Fruit fly (Drosophila melanogaster) whole organism, embryonic: ENCODE measurements around the gene Rpn11.
A peak's percentile ranks its signal among the peaks of the same experiment; 100 is the strongest.

Experiments used
- Atf3 ChIP-seq: fragments of 200-800 bp; sonication (Bioruptor generic); optimal IDR thresholded peaks from 3 replicates; lab custom pipeline; 2016; ENCODE audit warnings: missing biosample characterization, missing genetic modification characterization
- Bgb ChIP-seq: fragments of 200-800 bp; sonication (Bioruptor generic); IDR thresholded peaks from 2 replicates; pipeline ENCODE4 v1.3.6; 2022; ENCODE audit warnings: missing biosample characterization, missing genetic modification characterization; ENCODE audit not compliant: partially characterized antibody
- CG10654 ChIP-seq: fragments of 200-800 bp; sonication (Bioruptor generic); optimal IDR thresholded peaks from 2 replicates; lab custom pipeline; 2016; ENCODE audit warnings: missing biosample characterization, missing genetic modification characterization
- CG10979 ChIP-seq: fragments of 200-800 bp; sonication (Bioruptor generic); optimal IDR thresholded peaks from 2 replicates; lab custom pipeline; 2018; ENCODE audit warnings: missing biosample characterization, mild to moderate bottlenecking, missing genetic modification characterization, moderate library complexity
- CG11696 ChIP-seq: fragments of 200-800 bp; sonication (Bioruptor generic); IDR thresholded peaks from 2 replicates; pipeline ENCODE4 v1.3.6; 2022; ENCODE audit warnings: missing biosample characterization, missing genetic modification characterization
- CG13624 ChIP-seq: fragments of 200-800 bp; sonication (Bioruptor generic); optimal IDR thresholded peaks from 2 replicates; lab custom pipeline; 2016; ENCODE audit warnings: missing biosample characterization, missing genetic modification characterization
- CG16815 ChIP-seq: fragments of 200-800 bp; sonication (Bioruptor generic); optimal IDR thresholded peaks from 3 replicates; lab custom pipeline; 2017; ENCODE audit warnings: missing biosample characterization, mild to moderate bottlenecking, missing genetic modification characterization
- CG17328 ChIP-seq: fragments of 200-800 bp; sonication (Bioruptor generic); IDR thresholded peaks from 2 replicates; pipeline ENCODE4 v1.3.6; 2022; ENCODE audit warnings: missing biosample characterization, missing genetic modification characterization
- CG18599 ChIP-seq: fragments of 200-800 bp; sonication (Bioruptor generic); optimal IDR thresholded peaks from 3 replicates; lab custom pipeline; 2017; ENCODE audit warnings: missing biosample characterization, missing genetic modification characterization, mild to moderate bottlenecking, moderate library complexity, missing genetic modification reagents
- CG2129 ChIP-seq: fragments of 200-800 bp; sonication (Bioruptor generic); IDR thresholded peaks from 2 replicates; pipeline ENCODE4 v1.3.6; 2022; ENCODE audit warnings: missing biosample characterization, missing genetic modification characterization; ENCODE audit not compliant: partially characterized antibody
- CG2199 ChIP-seq: fragments of 200-800 bp; sonication (Bioruptor generic); IDR thresholded peaks from 3 replicates; pipeline ENCODE4 v1.3.6; 2022; ENCODE audit warnings: missing biosample characterization, missing genetic modification characterization
- CG2678 ChIP-seq: fragments of 200-800 bp; sonication (Bioruptor generic); optimal IDR thresholded peaks from 3 replicates; lab custom pipeline; 2019; ENCODE audit warnings: missing biosample characterization, mild to moderate bottlenecking, missing genetic modification characterization, moderate library complexity
- CG3163 ChIP-seq: fragments of 200-800 bp; sonication (Bioruptor generic); optimal IDR thresholded peaks from 3 replicates; lab custom pipeline; 2016; ENCODE audit warnings: missing biosample characterization, missing genetic modification characterization
- CG4360 ChIP-seq: fragments of 200-800 bp; sonication (Bioruptor generic); IDR thresholded peaks from 2 replicates; pipeline ENCODE4 v1.3.6; 2022; ENCODE audit warnings: missing biosample characterization, missing genetic modification characterization
- CG4820 ChIP-seq: fragments of 200-800 bp; sonication (Bioruptor generic); optimal IDR thresholded peaks from 3 replicates; lab custom pipeline; 2016; ENCODE audit warnings: missing biosample characterization, missing genetic modification characterization
- CG6791 ChIP-seq: fragments of 200-800 bp; sonication (Bioruptor generic); IDR thresholded peaks from 3 replicates; pipeline ENCODE4 v1.3.6; 2022; ENCODE audit warnings: missing biosample characterization, missing genetic modification characterization; ENCODE audit not compliant: partially characterized antibody
- CG6813 ChIP-seq: fragments of 200-800 bp; sonication (Bioruptor generic); optimal IDR thresholded peaks from 2 replicates; lab custom pipeline; 2017; ENCODE audit warnings: missing biosample characterization, missing genetic modification characterization, mild to moderate bottlenecking, moderate library complexity, missing genetic modification reagents
- CG8765 ChIP-seq: fragments of 200-800 bp; sonication (Bioruptor generic); IDR thresholded peaks from 2 replicates; pipeline ENCODE4 v1.3.6; 2022; ENCODE audit warnings: missing biosample characterization, missing genetic modification characterization
- CG9727 ChIP-seq: fragments of 200-800 bp; sonication (Bioruptor generic); optimal IDR thresholded peaks from 3 replicates; lab custom pipeline; 2017; ENCODE audit warnings: missing biosample characterization, mild to moderate bottlenecking, missing genetic modification characterization
- CG9797 ChIP-seq: fragments of 200-800 bp; sonication (Bioruptor generic); optimal IDR thresholded peaks from 3 replicates; lab custom pipeline; 2018; ENCODE audit warnings: missing biosample characterization, mild to moderate bottlenecking, missing genetic modification characterization
- CTCF ChIP-seq: fragments of 200-800 bp; sonication (Bioruptor generic); optimal IDR thresholded peaks from 2 replicates; lab custom pipeline; 2017; ENCODE audit warnings: missing biosample characterization, mild to moderate bottlenecking, missing genetic modification characterization, moderate library complexity
- Camta ChIP-seq: fragments of 200-800 bp; sonication (Bioruptor generic); optimal IDR thresholded peaks from 2 replicates; lab custom pipeline; 2016; ENCODE audit warnings: missing biosample characterization, missing genetic modification characterization
- Ets65A ChIP-seq: fragments of 200-800 bp; sonication (Bioruptor generic); peaks from one replicate; lab custom pipeline; 2016; ENCODE audit warnings: missing biosample characterization, missing genetic modification characterization
- Fer2 ChIP-seq: fragments of 200-800 bp; sonication (Bioruptor generic); optimal IDR thresholded peaks from 2 replicates; lab custom pipeline; 2018; ENCODE audit warnings: missing biosample characterization, mild to moderate bottlenecking, missing genetic modification characterization, moderate library complexity
- H2.0 ChIP-seq: fragments of 200-800 bp; sonication (Bioruptor generic); IDR thresholded peaks from 2 replicates; pipeline ENCODE4 v1.3.6; 2022; ENCODE audit warnings: missing biosample characterization, missing genetic modification characterization
- HLH3B ChIP-seq: fragments of 200-800 bp; sonication (Bioruptor generic); IDR thresholded peaks from 2 replicates; pipeline ENCODE4 v1.3.6; 2022; ENCODE audit warnings: missing biosample characterization, missing genetic modification characterization
- Hr39 ChIP-seq: fragments of >200 bp; optimal IDR thresholded peaks from 2 replicates; lab custom pipeline; 2017
- Med ChIP-seq: fragments of 200-800 bp; sonication (Bioruptor generic); peaks from one replicate; lab custom pipeline; 2016; ENCODE audit warnings: missing biosample characterization, missing genetic modification characterization, mild to moderate bottlenecking, inconsistent platforms, moderate library complexity
- NfI ChIP-seq: fragments of 200-800 bp; sonication (Bioruptor generic); optimal IDR thresholded peaks from 3 replicates; lab custom pipeline; 2018; ENCODE audit warnings: missing biosample characterization, mild to moderate bottlenecking, missing genetic modification characterization, moderate library complexity
- Oaz ChIP-seq: fragments of 200-800 bp; sonication (Bioruptor generic); IDR thresholded peaks from 2 replicates; pipeline ENCODE4 v1.3.6; 2022; ENCODE audit warnings: missing biosample characterization, missing genetic modification characterization
- Sin3A ChIP-seq: fragments of >200 bp; optimal IDR thresholded peaks from 2 replicates; lab custom pipeline; 2018
- Trl ChIP-seq, 3 experiments: fragments of >200 bp in 2 of 3; fragments of 200-800 bp in 1 of 3; sonication (Bioruptor generic) in 1 of 3; optimal IDR thresholded peaks; 2 replicates in 1 of 3; 3 replicates in 2 of 3; lab custom pipeline; 2016 to 2017; ENCODE audit warnings: missing biosample characterization in 1 of 3, missing genetic modification characterization in 1 of 3
- ash1 ChIP-seq: fragments of 200-800 bp; sonication (Bioruptor generic); optimal IDR thresholded peaks from 2 replicates; lab custom pipeline; 2018; ENCODE audit warnings: missing biosample characterization, mild to moderate bottlenecking, missing genetic modification characterization
- lab ChIP-seq: fragments of 200-800 bp; sonication (Bioruptor generic); optimal IDR thresholded peaks from 3 replicates; lab custom pipeline; 2017; ENCODE audit warnings: missing biosample characterization, missing genetic modification characterization, mild to moderate bottlenecking, moderate library complexity, missing genetic modification reagents
- luna ChIP-seq: fragments of 200-800 bp; sonication (Bioruptor generic); optimal IDR thresholded peaks from 2 replicates; lab custom pipeline; 2016; ENCODE audit warnings: missing biosample characterization, missing genetic modification characterization
- pros ChIP-seq: fragments of 200-800 bp; sonication (Bioruptor generic); optimal IDR thresholded peaks from 3 replicates; lab custom pipeline; 2019; ENCODE audit warnings: missing biosample characterization, mild to moderate bottlenecking, missing genetic modification characterization, moderate library complexity
- sens ChIP-seq: fragments of 200-800 bp; sonication (Bioruptor generic); peaks from one replicate; lab custom pipeline; 2016; ENCODE audit warnings: missing biosample characterization, missing genetic modification characterization
- seq ChIP-seq: fragments of 200-800 bp; sonication (Bioruptor generic); IDR thresholded peaks from 2 replicates; pipeline ENCODE4 v1.3.6; 2022; ENCODE audit warnings: missing biosample characterization, missing genetic modification characterization
- sisA ChIP-seq: fragments of 200-800 bp; sonication (Bioruptor generic); IDR thresholded peaks from 2 replicates; pipeline ENCODE4 v1.3.6; 2022; ENCODE audit warnings: missing biosample characterization, missing genetic modification characterization
- z ChIP-seq: fragments of 200-800 bp; sonication (Bioruptor generic); IDR thresholded peaks from 3 replicates; pipeline ENCODE4 v1.3.6; 2022; ENCODE audit warnings: missing biosample characterization, missing genetic modification characterization

Rpn11 gene

DNA sequence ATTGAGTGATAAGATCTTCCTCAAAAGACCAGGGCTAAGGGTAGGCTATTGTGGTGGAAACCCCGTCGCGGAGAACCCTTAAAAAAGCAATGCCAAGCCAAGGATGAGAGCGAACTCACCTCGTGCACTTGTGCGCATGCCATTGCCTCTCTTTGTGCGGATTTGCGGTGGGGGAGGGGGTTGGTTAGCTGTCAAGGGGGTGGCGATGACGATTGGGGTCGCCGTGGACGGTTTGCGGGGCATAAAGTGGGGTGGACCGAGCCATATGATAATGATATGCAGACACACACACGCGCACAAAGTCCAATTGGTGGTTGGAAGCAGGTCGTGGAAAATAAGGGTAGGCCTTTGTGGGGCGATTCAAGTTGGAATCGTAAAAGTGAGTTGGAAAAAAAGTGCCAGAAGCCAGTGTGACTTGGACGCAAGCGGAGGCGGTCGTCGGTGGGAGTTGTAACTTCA lies 22.2 kb downstream of the Rpn11 start, which contains the start of the genes CG14042 and SP555 (continued):
- no peak for TF ChIP-seq CG2129 (GFP tag; lab: Robert Waterston, UW)
- peak; percentile 7 for TF ChIP-seq Med (GFP tag; lab: Kevin White, UChicago)
- peak; percentile 14 for TF ChIP-seq CG6813 (GFP tag; lab: Kevin White, UChicago)
- TF ChIP-seq CG18599 (GFP tag; lab: Kevin White, UChicago) = peak; percentile 12
- TF ChIP-seq Fer2 (tag; lab: Kevin White, UChicago) = no peak
- peak; percentile 16; the same call in 1 of the 2 replicates for TF ChIP-seq Bgb (GFP tag; lab: Robert Waterston, UW)
- TF ChIP-seq Camta (GFP tag; lab: Kevin White, UChicago) = no peak
- peak; percentile 96 for TF ChIP-seq pros (GFP tag; lab: Kevin White, UChicago)
- TF ChIP-seq CG6791 = 0 out of 3 replicates have a peak, but pooled peaks have one; percentile 41
- TF ChIP-seq z (GFP tag; lab: Robert Waterston, UW) = 0 out of 3 replicates have a peak, but pooled peaks have one; percentile 23
- TF ChIP-seq seq (GFP tag; lab: Robert Waterston, UW) = peak; percentile 93

DNA sequence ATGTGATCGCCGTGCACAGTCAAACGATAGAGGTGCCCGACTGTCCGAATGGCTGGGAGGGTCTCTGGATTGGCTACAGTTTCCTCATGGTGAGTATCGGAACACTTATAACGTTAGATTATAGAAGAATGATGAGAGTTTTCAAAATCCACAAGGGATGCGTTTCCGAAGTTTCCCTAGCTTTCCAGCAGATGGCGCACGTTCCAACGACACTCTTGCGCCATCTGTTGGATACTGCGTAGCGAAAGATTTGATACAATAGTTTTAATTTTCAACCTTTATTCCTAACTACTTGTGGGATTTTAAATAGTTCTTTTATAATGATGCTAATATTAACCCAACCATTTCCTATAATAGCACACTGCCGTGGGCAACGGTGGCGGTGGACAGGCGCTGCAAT lies 23.5 kb downstream of the Rpn11 start:
- TF ChIP-seq CG6791 (0 out of 3 replicates have a peak, but pooled peaks have one; percentile 5), CG4820 (GFP tag; lab: Kevin White, UChicago) (no peak), CTCF (peak; percentile 91), CG9797 (no peak), sisA (GFP tag; lab: Robert Waterston, UW) (0 out of 2 replicates have a peak, but pooled peaks have one; percentile 26), CG10654 (GFP tag; lab: Kevin White, UChicago) (no peak), HLH3B (GFP tag; lab: Robert Waterston, UW) (peak; percentile 11; the same call in 1 of the 2 replicates), CG4360 (GFP tag; lab: Robert Waterston, UW) (no peak), CG10979 (peak; percentile 21), Sin3A (lab: Kevin White, UChicago) (no peak), sens (GFP tag; lab: Kevin White, UChicago) (peak; percentile 44), Atf3 (GFP tag; lab: Kevin White, UChicago) (no peak), CG2199 (no peak)

DNA sequence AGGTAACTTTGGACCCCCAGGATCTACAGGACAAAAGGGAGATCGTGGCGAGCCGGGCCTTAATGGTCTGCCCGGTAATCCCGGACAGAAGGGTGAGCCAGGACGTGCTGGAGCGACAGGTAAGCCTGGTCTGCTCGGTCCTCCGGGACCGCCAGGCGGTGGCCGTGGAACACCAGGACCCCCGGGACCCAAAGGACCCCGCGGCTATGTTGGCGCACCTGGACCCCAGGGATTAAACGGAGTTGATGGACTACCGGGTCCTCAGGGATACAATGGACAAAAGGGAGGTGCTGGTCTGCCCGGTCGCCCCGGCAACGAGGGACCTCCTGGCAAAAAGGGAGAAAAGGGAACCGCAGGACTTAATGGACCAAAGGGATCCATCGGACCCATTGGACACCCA lies 27.7 kb downstream of the Rpn11 start:
- TF ChIP-seq Oaz (GFP tag; lab: Robert Waterston, UW) = no peak
- peak; percentile 53 for TF ChIP-seq Hr39

DNA sequence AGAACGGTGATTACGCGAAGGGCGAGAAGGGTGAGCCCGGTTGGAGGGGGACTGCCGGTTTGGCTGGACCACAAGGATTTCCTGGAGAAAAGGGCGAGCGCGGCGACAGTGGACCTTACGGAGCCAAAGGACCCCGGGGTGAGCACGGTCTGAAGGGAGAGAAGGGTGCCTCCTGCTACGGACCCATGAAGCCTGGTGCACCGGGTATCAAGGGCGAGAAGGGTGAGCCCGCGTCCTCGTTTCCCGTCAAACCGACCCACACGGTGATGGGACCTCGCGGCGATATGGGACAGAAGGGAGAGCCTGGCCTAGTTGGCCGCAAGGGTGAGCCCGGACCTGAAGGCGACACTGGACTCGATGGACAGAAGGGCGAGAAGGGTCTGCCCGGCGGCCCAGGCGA lies 28.2 kb downstream of the Rpn11 start:
- TF ChIP-seq CG13624 (GFP tag; lab: Kevin White, UChicago) (no peak), Med (GFP tag; lab: Kevin White, UChicago) (peak; percentile 32), Ets65A (peak; percentile 92), CG16815 (GFP tag; lab: Kevin White, UChicago) (no peak), luna (no peak), lab (GFP tag; lab: Kevin White, UChicago) (no peak), CG9727 (GFP tag; lab: Kevin White, UChicago) (no peak)

DNA sequence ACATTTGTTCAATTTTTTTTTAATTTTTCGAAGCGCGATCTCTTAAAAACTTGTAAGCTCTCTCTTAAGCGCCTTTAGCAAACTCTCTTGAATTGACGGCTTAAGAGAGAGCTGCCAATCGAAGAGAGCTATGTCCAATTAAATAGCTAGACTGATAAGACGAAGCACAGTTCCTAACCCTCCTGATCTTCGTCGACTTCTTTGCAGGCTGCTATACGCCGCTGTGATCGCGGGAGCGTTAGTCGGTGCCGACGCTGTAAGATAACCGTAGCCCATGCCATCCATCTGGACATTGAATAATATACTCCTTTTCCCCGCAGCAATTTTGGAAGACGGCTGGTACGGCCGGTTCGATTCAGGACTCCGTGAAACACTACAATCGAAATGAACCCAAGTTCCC lies 29.1 kb downstream of the Rpn11 start:
- TF ChIP-seq ash1 (GFP tag; lab: Kevin White, UChicago) = no peak
- TF ChIP-seq NfI (GFP tag; lab: Kevin White, UChicago) = no peak
- TF ChIP-seq CG11696 (GFP tag; lab: Robert Waterston, UW) = no peak
- TF ChIP-seq Camta (GFP tag; lab: Kevin White, UChicago) = no peak
- TF ChIP-seq CG3163 (GFP tag; lab: Kevin White, UChicago) = peak; percentile 49
- no peak for TF ChIP-seq H2.0 (GFP tag; lab: Robert Waterston, UW)
- no peak for TF ChIP-seq CG8765 (GFP tag; lab: Robert Waterston, UW)
- no peak for TF ChIP-seq CG17328 (GFP tag; lab: Robert Waterston, UW)
- TF ChIP-seq CG2678 (tag; lab: Kevin White, UChicago) = no peak
- peak in 1 of 2 experiments; percentile 26 for TF ChIP-seq Trl (optimal IDR thresholded peaks at IDR 0.05; lab: Kevin White, UChicago)
- no peak for TF ChIP-seq Trl (GFP tag; optimal IDR thresholded peaks at IDR 0.05; lab: Kevin White, UChicago)
- TF ChIP-seq, all 482 proteins: peak for 2
